Worm (Caenorhabditis elegans): ENCODE data around the gene srh-255.

DNA sequence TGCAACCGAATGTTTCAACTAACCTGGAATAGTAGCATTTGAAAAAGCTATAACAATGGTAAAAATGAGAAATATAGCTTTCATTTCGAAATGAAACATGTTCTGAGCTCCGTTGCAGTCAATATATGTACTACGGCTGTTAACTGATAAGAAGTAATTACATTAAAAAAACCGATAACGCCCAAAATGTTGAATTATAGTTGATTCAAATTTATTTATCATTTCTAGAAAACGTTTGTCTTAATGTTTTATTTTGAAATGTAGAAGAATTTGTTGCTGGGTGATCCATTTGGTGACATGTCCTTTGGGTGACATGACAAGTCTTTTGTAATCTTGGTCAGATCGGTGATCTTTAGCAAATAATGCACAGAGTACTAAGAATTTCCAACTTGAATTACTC is 24.6 kb downstream of the srh-255 start, which contains the start of gene T05E12.6:
- no peak for TF ChIP-seq tab-1 (GFP tag; IDR thresholded peaks at IDR 0.05)
- TF ChIP-seq med-1 (GFP tag; optimal IDR thresholded peaks at IDR 0.05; ENCODE audit: insufficient read depth): no peak

Data from whole organism, midembryonic.